Worm (Caenorhabditis elegans) whole organism, L4/young adult: ENCODE data around the gene F43C11.6.

Source experiments
- W03F9.2 ChIP-seq: fragments of 150-350 bp; optimal IDR thresholded peaks from 2 replicates; lab custom pipeline; 2014; ENCODE audit warnings: missing biosample characterization, missing genetic modification characterization
- dao-5 ChIP-seq: sonication (generic microtip); optimal IDR thresholded peaks from 2 replicates; lab custom pipeline; 2016; ENCODE audit warnings: missing genotype, missing genetic modification characterization, moderate library complexity, missing compliant biosample characterization
- him-1 ChIP-seq: sonication (generic microtip); optimal IDR thresholded peaks from 2 replicates; lab custom pipeline; 2016; ENCODE audit warnings: missing genotype, missing genetic modification reagents, missing genetic modification characterization, missing compliant biosample characterization

ce11 chrII:2312747-2313146 is 29.5 kb upstream of the F43C11.6 start, which contains the start of the genes trim-21 and B0281.1:
- TF ChIP-seq him-1 (no peak), W03F9.2 (no peak), dao-5 (tag; lab: Kevin White, UChicago) (no peak)
